Fruit fly (Drosophila melanogaster) whole organism, adult: ENCODE measurements around the gene CG14219.

ENCODE experiments used
- CG11617 ChIP-seq: fragments of 200-800 bp; sonication (Bioruptor generic); optimal IDR thresholded peaks from 2 replicates; lab custom pipeline; 2017; ENCODE audit warnings: mild to moderate bottlenecking, missing biosample characterization, missing genetic modification reagents, missing genetic modification characterization
- CG12768 ChIP-seq: fragments of 200-800 bp; sonication (Bioruptor generic); optimal IDR thresholded peaks from 2 replicates; lab custom pipeline; 2017; ENCODE audit warnings: missing biosample characterization, missing genetic modification characterization, mild to moderate bottlenecking, moderate library complexity, missing genetic modification reagents
- CG14711 ChIP-seq: fragments of 200-800 bp; sonication (Bioruptor generic); optimal IDR thresholded peaks from 2 replicates; lab custom pipeline; 2018; ENCODE audit warnings: missing biosample characterization, mild to moderate bottlenecking, missing genetic modification characterization, moderate library complexity
- CG1620 ChIP-seq: fragments of 200-800 bp; sonication (Bioruptor generic); optimal IDR thresholded peaks from 2 replicates; lab custom pipeline; 2016; ENCODE audit warnings: missing biosample characterization, missing genetic modification characterization
- CG33017 ChIP-seq: fragments of 200-800 bp; sonication (Bioruptor generic); optimal IDR thresholded peaks from 2 replicates; lab custom pipeline; 2018; ENCODE audit warnings: missing biosample characterization, mild to moderate bottlenecking, missing genetic modification characterization, moderate library complexity
- CG5204 ChIP-seq: fragments of 200-800 bp; sonication (Bioruptor generic); optimal IDR thresholded peaks from 2 replicates; lab custom pipeline; 2016; ENCODE audit warnings: missing biosample characterization, missing genetic modification characterization
- CG7045 ChIP-seq: fragments of 200-800 bp; sonication (Bioruptor generic); optimal IDR thresholded peaks from 2 replicates; lab custom pipeline; 2017; ENCODE audit warnings: missing biosample characterization, mild to moderate bottlenecking, missing genetic modification characterization
- CG7101 ChIP-seq: fragments of 200-800 bp; sonication (Bioruptor generic); optimal IDR thresholded peaks from 2 replicates; lab custom pipeline; 2018; ENCODE audit warnings: missing biosample characterization, mild to moderate bottlenecking, missing genetic modification characterization, moderate library complexity
- Clk ChIP-seq: fragments of 200-800 bp; sonication (Bioruptor generic); optimal IDR thresholded peaks from 2 replicates; lab custom pipeline; 2017; ENCODE audit warnings: missing biosample characterization, missing genetic modification characterization
- Crg-1 ChIP-seq: fragments of 200-800 bp; sonication (Bioruptor generic); optimal IDR thresholded peaks from 2 replicates; lab custom pipeline; 2016; ENCODE audit warnings: missing biosample characterization, missing genetic modification characterization
- Hr96 ChIP-seq: fragments of 200-800 bp; sonication (Bioruptor generic); optimal IDR thresholded peaks from 2 replicates; lab custom pipeline; 2016; ENCODE audit warnings: missing biosample characterization, missing genetic modification characterization
- Mnt ChIP-seq: fragments of 200-800 bp; sonication (Bioruptor generic); optimal IDR thresholded peaks from 2 replicates; lab custom pipeline; 2016; ENCODE audit warnings: missing biosample characterization, mild to moderate bottlenecking, missing genetic modification characterization
- bab1 ChIP-seq: fragments of 200-800 bp; sonication (Bioruptor generic); optimal IDR thresholded peaks from 3 replicates; lab custom pipeline; 2019; ENCODE audit warnings: missing biosample characterization, mild to moderate bottlenecking, missing genetic modification characterization, moderate library complexity
- cic ChIP-seq: fragments of 200-800 bp; sonication (Bioruptor generic); optimal IDR thresholded peaks from 2 replicates; lab custom pipeline; 2017; ENCODE audit warnings: missing biosample characterization, mild to moderate bottlenecking, missing genetic modification characterization, moderate library complexity
- cnc ChIP-seq, 2 experiments: fragments of >200 bp; optimal IDR thresholded peaks; 2 replicates each; lab custom pipeline; 2017
- kay ChIP-seq: fragments of 200-800 bp; sonication (Bioruptor generic); peaks from one replicate; lab custom pipeline; 2016; ENCODE audit warnings: missing biosample characterization, missing genetic modification characterization, borderline replicate concordance
- ovo ChIP-seq: fragments of 200-800 bp; sonication (Bioruptor generic); optimal IDR thresholded peaks from 2 replicates; lab custom pipeline; 2016; ENCODE audit warnings: missing biosample characterization, missing genetic modification characterization
- pad ChIP-seq: fragments of 200-800 bp; sonication (Bioruptor generic); optimal IDR thresholded peaks from 3 replicates; lab custom pipeline; 2017; ENCODE audit warnings: missing biosample characterization, missing genetic modification characterization, mild to moderate bottlenecking, moderate library complexity, missing genetic modification reagents
- tj ChIP-seq: fragments of 200-800 bp; sonication (Bioruptor generic); optimal IDR thresholded peaks from 3 replicates; lab custom pipeline; 2017; ENCODE audit warnings: missing biosample characterization, mild to moderate bottlenecking, missing genetic modification characterization, moderate library complexity
- toe ChIP-seq: fragments of 200-800 bp; sonication (Bioruptor generic); optimal IDR thresholded peaks from 2 replicates; lab custom pipeline; 2016; ENCODE audit warnings: missing biosample characterization, missing genetic modification characterization

CG14219 gene

dm6 chrX:19608042-19608609 is 18.2 kb upstream of the CG14219 start:
- TF ChIP-seq pad: peak; percentile 41
- no peak for TF ChIP-seq tj (GFP tag; lab: Kevin White, UChicago)
- peak; percentile 61 for TF ChIP-seq Mnt

- TF ChIP-seq cnc (optimal IDR thresholded peaks at IDR 0.05; lab: Kevin White, UChicago) (peak in 1 of 2 experiments; percentile 44), CG1620 (GFP tag; lab: Kevin White, UChicago) (no peak)
Measured at dm6 chrX:19606971-19607370, 17.0 kb upstream of the CG14219 start.

DNA sequence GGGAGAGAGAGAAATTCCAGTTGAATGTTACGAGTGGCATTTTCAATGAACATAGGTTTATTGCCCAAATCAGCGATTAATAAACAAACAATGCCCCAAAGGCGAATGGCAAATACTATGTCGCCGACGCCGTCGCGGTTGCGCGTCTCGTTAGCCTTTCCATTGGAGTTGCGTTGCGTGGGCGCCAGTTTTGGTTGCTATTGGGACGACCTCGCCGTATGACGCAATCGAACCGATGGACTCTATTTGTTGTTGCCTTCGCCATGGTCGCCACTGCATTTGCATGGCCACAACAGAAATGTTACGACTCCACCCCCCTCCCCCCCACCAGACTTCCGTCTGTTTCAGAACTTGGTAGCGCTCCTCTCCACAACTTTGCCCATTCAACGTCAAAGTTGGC is 16.6 kb upstream of the CG14219 start:
- TF ChIP-seq Mnt (no peak), pad (no peak), CG11617 (GFP tag; lab: Kevin White, UChicago) (no peak), CG1620 (GFP tag; lab: Kevin White, UChicago) (no peak), bab1 (GFP tag; lab: Kevin White, UChicago) (no peak), CG12768 (GFP tag; lab: Kevin White, UChicago) (no peak), CG14711 (tag; lab: Kevin White, UChicago) (no peak), CG7045 (GFP tag; lab: Kevin White, UChicago) (no peak), ovo (GFP tag; lab: Kevin White, UChicago) (no peak), CG5204 (no peak), toe (GFP tag; lab: Kevin White, UChicago) (no peak), cic (GFP tag; lab: Kevin White, UChicago) (no peak)

DNA sequence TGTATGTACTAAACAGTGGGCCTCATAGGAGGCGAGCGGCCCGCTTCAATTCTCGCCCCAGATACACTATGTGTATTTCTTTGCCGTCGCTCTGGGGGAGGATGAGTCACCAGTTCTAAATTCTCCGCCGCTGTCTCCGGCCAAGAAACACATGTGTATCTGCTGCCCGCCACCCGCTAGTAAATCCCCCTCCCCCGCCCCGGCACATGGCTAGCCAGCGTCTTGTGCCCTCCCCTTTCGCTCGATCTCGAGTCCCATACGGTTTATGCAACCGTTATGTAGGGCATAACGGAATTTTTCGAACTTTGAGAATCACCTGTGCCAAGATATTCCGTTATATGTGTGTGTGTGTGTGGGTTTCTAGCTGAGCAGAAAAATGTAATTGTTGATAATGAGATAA is 15.9 kb upstream of the CG14219 start:
- TF ChIP-seq Mnt: no peak
- TF ChIP-seq toe (GFP tag; lab: Kevin White, UChicago): no peak
- TF ChIP-seq pad: peak; percentile 51
- TF ChIP-seq Clk: no peak
- TF ChIP-seq ovo (GFP tag; lab: Kevin White, UChicago): peak; percentile 96
- no peak for TF ChIP-seq CG5204
- no peak for TF ChIP-seq CG1620 (GFP tag; lab: Kevin White, UChicago)
- TF ChIP-seq CG7101: no peak

dm6 chrX:19604997-19605396 is 15.0 kb upstream of the CG14219 start, which contains the start of gene CG14207:
Gene CG14207 (plus strand): TSS chrX:19605199.
- no peak for TF ChIP-seq CG33017 (tag; lab: Kevin White, UChicago)
- peak; percentile 59 for TF ChIP-seq Mnt
- TF ChIP-seq CG7101: peak; percentile 44
- peak; percentile 17 for TF ChIP-seq CG12768 (GFP tag; lab: Kevin White, UChicago)
- no peak for TF ChIP-seq Hr96
- TF ChIP-seq CG11617 (GFP tag; lab: Kevin White, UChicago): no peak
- TF ChIP-seq Crg-1 (GFP tag; lab: Kevin White, UChicago): peak; percentile 16
- TF ChIP-seq CG14711 (tag; lab: Kevin White, UChicago): no peak
- peak; percentile 55 for TF ChIP-seq CG1620 (GFP tag; lab: Kevin White, UChicago)
- TF ChIP-seq kay (GFP tag; lab: Kevin White, UChicago): no peak
- peak; percentile 7 for TF ChIP-seq ovo (GFP tag; lab: Kevin White, UChicago)
- peak; percentile 16 for TF ChIP-seq cic (GFP tag; lab: Kevin White, UChicago)
- TF ChIP-seq Clk: no peak
- TF ChIP-seq tj (GFP tag; lab: Kevin White, UChicago): peak; percentile 20
- TF ChIP-seq bab1 (GFP tag; lab: Kevin White, UChicago): peak; percentile 68
- no peak for TF ChIP-seq CG7045 (GFP tag; lab: Kevin White, UChicago)

DNA sequence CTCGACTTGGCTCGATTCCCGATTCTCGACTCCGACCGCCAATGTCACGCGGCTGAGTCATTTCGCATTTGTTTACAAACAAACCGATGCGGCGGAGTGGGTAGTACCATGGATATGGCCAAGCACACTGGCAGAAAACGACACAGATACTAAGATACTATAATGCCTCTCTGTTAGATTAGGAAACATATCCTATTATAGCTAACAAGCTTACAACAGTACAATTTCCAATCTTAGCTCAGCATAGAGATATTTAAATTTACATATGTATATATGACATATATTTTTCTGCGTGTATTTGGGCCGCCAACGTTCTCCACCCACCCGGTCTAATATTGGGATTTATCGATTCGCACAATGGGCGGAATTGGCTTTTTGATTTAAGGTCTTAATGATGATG is 14.0 kb upstream of the CG14219 start:
- TF ChIP-seq cnc (optimal IDR thresholded peaks at IDR 0.05; lab: Kevin White, UChicago) (no peak), CG5204 (peak; percentile 2), CG11617 (GFP tag; lab: Kevin White, UChicago) (no peak), Hr96 (no peak), CG7045 (GFP tag; lab: Kevin White, UChicago) (peak; percentile 14), Clk (no peak), CG33017 (tag; lab: Kevin White, UChicago) (no peak), tj (GFP tag; lab: Kevin White, UChicago) (no peak), Crg-1 (GFP tag; lab: Kevin White, UChicago) (no peak), CG1620 (GFP tag; lab: Kevin White, UChicago) (no peak)

- TF ChIP-seq CG33017 (tag; lab: Kevin White, UChicago) (no peak), CG1620 (GFP tag; lab: Kevin White, UChicago) (no peak), CG12768 (GFP tag; lab: Kevin White, UChicago) (no peak), kay (GFP tag; lab: Kevin White, UChicago) (no peak), Mnt (no peak), CG7045 (GFP tag; lab: Kevin White, UChicago) (no peak), toe (GFP tag; lab: Kevin White, UChicago) (no peak)
Measured at dm6 chrX:19602483-19602882, 12.5 kb upstream of the CG14219 start.
